Worm (Caenorhabditis elegans) whole organism, L4/young adult: ENCODE measurements around the gene ncr-1.

Source experiments
- W03F9.2 ChIP-seq: fragments of 150-350 bp; optimal IDR thresholded peaks from 2 replicates; lab custom pipeline; 2014; ENCODE audit warnings: missing biosample characterization, missing genetic modification characterization
- dao-5 ChIP-seq: sonication (generic microtip); optimal IDR thresholded peaks from 2 replicates; lab custom pipeline; 2016; ENCODE audit warnings: missing genotype, missing genetic modification characterization, moderate library complexity, missing compliant biosample characterization
- him-1 ChIP-seq: sonication (generic microtip); optimal IDR thresholded peaks from 2 replicates; lab custom pipeline; 2016; ENCODE audit warnings: missing genotype, missing genetic modification reagents, missing genetic modification characterization, missing compliant biosample characterization

DNA sequence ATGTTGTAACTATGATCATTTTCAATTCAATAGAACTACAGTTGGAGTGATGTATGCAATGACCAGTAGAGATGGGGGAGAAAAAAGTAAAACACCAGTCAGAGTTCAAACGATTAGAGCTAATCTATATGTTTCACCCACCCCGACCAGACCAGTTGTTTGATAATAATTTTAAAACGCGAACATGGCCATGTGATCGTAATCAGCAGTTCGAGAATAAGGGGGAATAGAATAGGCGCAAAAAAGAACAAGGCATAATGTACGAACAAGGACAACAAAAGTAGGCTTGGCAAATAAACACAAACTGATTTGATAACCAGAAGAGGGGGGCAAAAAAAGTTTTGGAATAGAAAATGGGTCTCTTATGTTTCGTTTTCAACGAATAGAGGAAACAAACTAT lies 9.4 kb upstream of the ncr-1 start:
- TF ChIP-seq him-1 (tag; lab: Kevin White, UChicago) (no peak), dao-5 (tag; lab: Kevin White, UChicago) (no peak), W03F9.2 (tag; lab: Kevin White, UChicago) (no peak)
